Fruit fly (Drosophila melanogaster): ENCODE measurements around the gene CG10077.

CG10077 gene

DNA sequence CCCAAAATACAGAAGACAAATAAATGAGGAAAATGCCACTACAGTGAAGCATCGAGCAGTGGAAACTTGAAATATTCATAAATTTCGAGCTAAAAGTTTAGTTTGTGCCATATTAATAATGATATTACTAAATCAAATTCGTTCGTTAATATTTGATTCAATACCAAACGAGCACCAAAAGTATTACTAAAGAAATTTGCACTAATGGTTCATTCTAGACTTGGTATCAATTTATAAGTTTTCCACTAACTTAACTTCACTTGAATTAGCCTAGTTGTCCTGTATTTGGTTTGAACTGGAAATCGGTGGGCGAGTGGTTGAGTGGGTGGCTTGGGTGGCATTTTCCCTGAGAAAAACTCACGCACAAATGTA lies 11.8 kb downstream of the CG10077 start (continued):
- TF ChIP-seq CG11085 (GFP tag; IDR thresholded peaks at IDR 0.05), result no peak
- peak; percentile 20 for TF ChIP-seq CG9437 (GFP tag; optimal IDR thresholded peaks at IDR 0.05)
- no peak for TF ChIP-seq Sry-δ (GFP tag; optimal IDR thresholded peaks at IDR 0.05)
- no peak for TF ChIP-seq BEAF-32 (GFP tag; optimal IDR thresholded peaks at IDR 0.05)
- no peak for TF ChIP-seq gfzf (GFP tag; optimal IDR thresholded peaks at IDR 0.05)
- TF ChIP-seq CG18764 (GFP tag; optimal IDR thresholded peaks at IDR 0.05), result no peak
- no peak for TF ChIP-seq CG7372 (GFP tag; IDR thresholded peaks at IDR 0.05)
- no peak for TF ChIP-seq CG2116 (GFP tag; optimal IDR thresholded peaks at IDR 0.05)
- no peak for TF ChIP-seq CG7928 (GFP tag; optimal IDR thresholded peaks at IDR 0.05)
- no peak for TF ChIP-seq Dbx (GFP tag; IDR thresholded peaks at IDR 0.05)
- TF ChIP-seq sima (GFP tag; optimal IDR thresholded peaks at IDR 0.05), result no peak
- TF ChIP-seq tio (GFP tag; optimal IDR thresholded peaks at IDR 0.05), result no peak
- no peak for TF ChIP-seq ken (GFP tag; IDR thresholded peaks at IDR 0.05)
- TF ChIP-seq onecut (GFP tag; IDR thresholded peaks at IDR 0.05), result no peak
- TF ChIP-seq CG17328 (GFP tag; IDR thresholded peaks at IDR 0.05), result no peak
- TF ChIP-seq Hey (tag; optimal IDR thresholded peaks at IDR 0.05), result no peak
- TF ChIP-seq CG8388 (GFP tag; optimal IDR thresholded peaks at IDR 0.05), result no peak
- TF ChIP-seq CG10366 (GFP tag; IDR thresholded peaks at IDR 0.05), result no peak
- TF ChIP-seq so (GFP tag; IDR thresholded peaks at IDR 0.05), result no peak
- TF ChIP-seq jumu (GFP tag; optimal IDR thresholded peaks at IDR 0.05), result no peak
- TF ChIP-seq tll (GFP tag; optimal IDR thresholded peaks at IDR 0.05), result no peak
- TF ChIP-seq sr (GFP tag; IDR thresholded peaks at IDR 0.05), result peak; percentile 80; the same call in 2 of the 3 replicates
- TF ChIP-seq fru (optimal IDR thresholded peaks at IDR 0.05), result no peak
- peak; percentile 14 for TF ChIP-seq nmo (GFP tag; optimal IDR thresholded peaks at IDR 0.05)
- TF ChIP-seq Taf1 (GFP tag; IDR thresholded peaks at IDR 0.05), result no peak
- no peak for TF ChIP-seq CG4820 (GFP tag; optimal IDR thresholded peaks at IDR 0.05)
- no peak for TF ChIP-seq br (optimal IDR thresholded peaks at IDR 0.05)
- TF ChIP-seq Hand (GFP tag; optimal IDR thresholded peaks at IDR 0.05), result no peak
- no peak for TF ChIP-seq sisA (GFP tag; IDR thresholded peaks at IDR 0.05)
- no peak for TF ChIP-seq CG7987 (GFP tag; optimal IDR thresholded peaks at IDR 0.05)
- no peak for TF ChIP-seq ems (GFP tag; optimal IDR thresholded peaks at IDR 0.05)
- no peak for TF ChIP-seq CG32532 (GFP tag; IDR thresholded peaks at IDR 0.05)
- TF ChIP-seq wek (GFP tag; optimal IDR thresholded peaks at IDR 0.05), result no peak
- TF ChIP-seq B-H1 (GFP tag; IDR thresholded peaks at IDR 0.05), result no peak
- no peak for TF ChIP-seq Fer2 (tag; optimal IDR thresholded peaks at IDR 0.05)
- TF ChIP-seq CG4707 (GFP tag; optimal IDR thresholded peaks at IDR 0.05), result no peak
- TF ChIP-seq h (optimal IDR thresholded peaks at IDR 0.05), result no peak
- TF ChIP-seq da (GFP tag; optimal IDR thresholded peaks at IDR 0.05), result no peak
- peak; percentile 28 for TF ChIP-seq CoRest (tag; optimal IDR thresholded peaks at IDR 0.05)
- TF ChIP-seq ac (GFP tag; optimal IDR thresholded peaks at IDR 0.05), result no peak
- no peak for TF ChIP-seq jing (GFP tag; optimal IDR thresholded peaks at IDR 0.05)
- no peak for TF ChIP-seq CG17612 (GFP tag; IDR thresholded peaks at IDR 0.05)
- TF ChIP-seq pfk (GFP tag; optimal IDR thresholded peaks at IDR 0.05), result no peak
- no peak for TF ChIP-seq CG15696 (tag; optimal IDR thresholded peaks at IDR 0.05)
- TF ChIP-seq ato (GFP tag; IDR thresholded peaks at IDR 0.05; ENCODE audit: partially characterized antibody), result no peak
- TF ChIP-seq HmgD (GFP tag; optimal IDR thresholded peaks at IDR 0.05), result no peak
- no peak for TF ChIP-seq prd (optimal IDR thresholded peaks at IDR 0.05)
- no peak for TF ChIP-seq prd (GFP tag; IDR thresholded peaks at IDR 0.05)
- TF ChIP-seq ssp (GFP tag; IDR thresholded peaks at IDR 0.05), result no peak
- TF ChIP-seq Max (GFP tag; optimal IDR thresholded peaks at IDR 0.05), result no peak
- no peak for TF ChIP-seq D (optimal IDR thresholded peaks at IDR 0.05)
- no peak for TF ChIP-seq D (GFP tag; optimal IDR thresholded peaks at IDR 0.05)
- TF ChIP-seq bbx (GFP tag; IDR thresholded peaks at IDR 0.05; ENCODE audit: partially characterized antibody), result no peak
- TF ChIP-seq dmrt11E (tag; optimal IDR thresholded peaks at IDR 0.05), result no peak

Data from whole organism, embryonic.